Worm (Caenorhabditis elegans): ENCODE results near the gene ZK180.8.
A peak's percentile ranks its signal among the peaks of the same experiment; 100 is the strongest.

The ZK180.8 gene

DNA sequence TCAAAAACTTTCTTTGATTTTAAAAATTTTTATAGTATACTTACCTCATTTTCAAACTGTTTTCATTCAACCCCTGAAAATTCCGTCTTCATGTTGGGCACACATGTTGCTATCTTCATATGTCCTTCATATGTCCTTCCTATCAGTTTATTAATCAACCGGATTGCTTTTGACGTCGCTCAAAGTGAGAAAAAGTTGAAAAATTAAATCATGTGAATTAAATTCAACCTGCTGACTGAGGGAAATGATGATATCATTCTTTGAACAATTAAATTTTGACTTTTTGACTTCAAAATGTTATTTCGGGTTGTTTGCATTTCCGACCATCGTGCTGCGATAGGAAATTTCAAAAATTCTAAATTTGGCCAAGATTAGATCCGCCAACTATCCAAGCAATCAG is 27.0 kb downstream of the ZK180.8 start:
- TF ChIP-seq lin-35 (GFP tag; optimal IDR thresholded peaks at IDR 0.05) (peak in 1 of 2 experiments; percentile 42), jun-1 (tag; optimal IDR thresholded peaks at IDR 0.05) (no peak), mef-2 (tag; optimal IDR thresholded peaks at IDR 0.05) (no peak), nhr-71 (tag; optimal IDR thresholded peaks at IDR 0.05) (peak; percentile 35), lin-14 (GFP tag; optimal IDR thresholded peaks at IDR 0.05) (peak; percentile 34), nhr-20 (tag; optimal IDR thresholded peaks at IDR 0.05) (peak; percentile 17), ama-1 (optimal IDR thresholded peaks at IDR 0.05) (no peak), nhr-85 (tag) (peak; percentile 47), mep-1 (tag; optimal IDR thresholded peaks at IDR 0.05) (no peak), rnt-1 (tag; optimal IDR thresholded peaks at IDR 0.05) (no peak), C04F5.9 (tag; optimal IDR thresholded peaks at IDR 0.05) (no peak), hpl-2 (GFP tag; optimal IDR thresholded peaks at IDR 0.05) (no peak), pag-3 (tag; optimal IDR thresholded peaks at IDR 0.05; ENCODE audit: borderline replicate concordance, insufficient read depth) (no peak), grh-1 (GFP tag; IDR thresholded peaks at IDR 0.05) (no peak), efl-1 (optimal IDR thresholded peaks at IDR 0.05) (no peak), efl-1 (GFP tag; optimal IDR thresholded peaks at IDR 0.05 in 1 of 2) (peak in 1 of 2 experiments; percentile 67), skn-1 (tag; optimal IDR thresholded peaks at IDR 0.05) (no peak), C34B4.2 (tag; optimal IDR thresholded peaks at IDR 0.05) (no peak), nhr-19 (GFP tag; conservative IDR thresholded peaks at IDR 0.05) (peak; percentile 20; the same call in 1 of the 2 replicates), xbp-1 (tag; optimal IDR thresholded peaks at IDR 0.05) (no peak), vab-15 (tag; optimal IDR thresholded peaks at IDR 0.05) (no peak), lin-15B (tag; optimal IDR thresholded peaks at IDR 0.05) (no peak), ets-5 (GFP tag; IDR thresholded peaks at IDR 0.05) (no peak), aly-2 (tag; optimal IDR thresholded peaks at IDR 0.05) (no peak), pax-3 (tag; optimal IDR thresholded peaks at IDR 0.05) (no peak), nhr-90 (tag; optimal IDR thresholded peaks at IDR 0.05; ENCODE audit: poor library complexity) (no peak), nhr-84 (tag; optimal IDR thresholded peaks at IDR 0.05) (no peak), elt-2 (tag; optimal IDR thresholded peaks at IDR 0.05) (peak; percentile 41)

DNA sequence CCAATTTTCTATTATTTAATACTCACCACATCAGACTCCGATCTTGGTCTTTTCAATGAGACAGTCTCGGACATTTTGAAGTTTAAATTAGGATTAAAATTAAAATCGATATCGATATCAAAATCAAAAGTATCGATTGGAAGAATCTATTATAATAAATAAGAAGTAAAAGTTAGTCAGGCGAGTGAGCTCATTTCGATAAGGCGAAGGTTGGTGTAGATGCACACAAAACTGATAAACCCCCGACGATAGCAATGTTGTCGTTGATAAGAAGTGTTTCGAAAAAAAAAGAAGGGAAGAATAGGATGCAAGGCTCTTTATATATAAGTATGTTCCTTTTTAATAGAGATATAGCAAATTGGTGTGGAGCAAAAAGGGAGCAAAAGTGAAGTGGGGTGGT is 29.0 kb downstream of the ZK180.8 start, which contains the start of gene M01H9.4:
M01H9.4 (minus strand) TSS at position 379 of the 400 bp plus-strand sequence.
- TF ChIP-seq nhr-20 (tag; optimal IDR thresholded peaks at IDR 0.05): no peak
- TF ChIP-seq F16B12.6 (tag; optimal IDR thresholded peaks at IDR 0.05): no peak
- TF ChIP-seq fos-1 (tag; optimal IDR thresholded peaks at IDR 0.05): no peak
- TF ChIP-seq pag-3 (tag; optimal IDR thresholded peaks at IDR 0.05; ENCODE audit: borderline replicate concordance, insufficient read depth): no peak
- TF ChIP-seq C16A3.4 (tag; optimal IDR thresholded peaks at IDR 0.05): no peak
- TF ChIP-seq hlh-17 (GFP tag; optimal IDR thresholded peaks at IDR 0.05; ENCODE audit: borderline replicate concordance): no peak
- peak; percentile 2 for TF ChIP-seq jun-1 (tag; optimal IDR thresholded peaks at IDR 0.05)
- no peak for TF ChIP-seq nhr-76 (tag; optimal IDR thresholded peaks at IDR 0.05)
- no peak for TF ChIP-seq lin-15B (tag; optimal IDR thresholded peaks at IDR 0.05)
- no peak for TF ChIP-seq C04F5.9 (tag; optimal IDR thresholded peaks at IDR 0.05)
- TF ChIP-seq nhr-28 (tag; optimal IDR thresholded peaks at IDR 0.05): no peak
- TF ChIP-seq ceh-63 (GFP tag; optimal IDR thresholded peaks at IDR 0.05): no peak
- TF ChIP-seq unc-86 (tag; optimal IDR thresholded peaks at IDR 0.05): no peak
- TF ChIP-seq aly-2 (tag; optimal IDR thresholded peaks at IDR 0.05): no peak
- TF ChIP-seq blmp-1 (tag; optimal IDR thresholded peaks at IDR 0.05): no peak
- peak; percentile 92 for TF ChIP-seq elt-2 (tag; optimal IDR thresholded peaks at IDR 0.05)
- TF ChIP-seq ets-5 (GFP tag; IDR thresholded peaks at IDR 0.05): no peak
- no peak for TF ChIP-seq isw-1 (GFP tag; IDR thresholded peaks at IDR 0.05)
- peak; percentile 9 for TF ChIP-seq nhr-90 (tag; optimal IDR thresholded peaks at IDR 0.05; ENCODE audit: poor library complexity)
- peak; percentile 39 for TF ChIP-seq tlp-1 (tag; optimal IDR thresholded peaks at IDR 0.05)
- peak; percentile 71 for TF ChIP-seq pqm-1 (tag; optimal IDR thresholded peaks at IDR 0.05)
- peak; percentile 17 for TF ChIP-seq nhr-71 (tag; optimal IDR thresholded peaks at IDR 0.05)
- TF ChIP-seq ces-1 (GFP tag; optimal IDR thresholded peaks at IDR 0.05): no peak
- TF ChIP-seq sup-37 (GFP tag; optimal IDR thresholded peaks at IDR 0.05): no peak
- TF ChIP-seq swsn-7 (tag; optimal IDR thresholded peaks at IDR 0.05): no peak
- TF ChIP-seq vab-15 (tag; optimal IDR thresholded peaks at IDR 0.05): no peak
- peak in 1 of 2 experiments; percentile 6 for TF ChIP-seq lin-35 (GFP tag; optimal IDR thresholded peaks at IDR 0.05)
- TF ChIP-seq ama-1 (optimal IDR thresholded peaks at IDR 0.05): no peak
